Worm (Caenorhabditis elegans): Measurements from ENCODE around the gene ZK154.4.

DNA sequence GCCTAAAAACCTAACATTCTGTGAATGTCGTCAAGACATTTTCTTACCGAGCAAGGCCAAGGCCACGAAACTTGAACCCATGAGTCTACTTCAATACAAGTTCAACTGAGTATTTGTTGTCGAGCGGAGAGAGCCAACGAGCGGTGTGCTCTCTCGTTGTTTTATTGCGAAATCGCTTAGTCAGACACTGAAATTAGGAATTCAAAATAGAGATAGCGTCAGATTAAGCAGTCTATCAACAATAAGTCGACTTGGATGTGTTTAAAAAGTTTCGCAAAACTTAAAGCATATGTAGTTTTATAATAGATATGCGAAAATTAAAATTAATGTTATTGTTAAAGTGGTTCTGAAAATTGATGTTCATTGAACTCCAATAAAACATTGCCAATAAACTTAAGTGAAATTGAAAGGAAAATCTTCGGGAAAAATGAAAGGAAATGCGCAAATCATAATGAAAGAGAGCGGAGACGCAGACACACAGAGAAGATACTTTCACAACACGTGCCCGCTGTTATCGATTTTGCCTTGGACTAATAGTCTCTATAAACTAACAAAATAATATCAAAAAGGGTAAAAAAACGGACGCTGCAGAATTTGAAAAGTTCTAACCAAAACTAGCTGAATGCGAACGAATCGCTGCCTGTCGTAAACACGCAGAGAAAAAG lies 11.3 kb upstream of the ZK154.4 start, which contains the start of gene ZK154.6:
- TF ChIP-seq unc-62 (GFP tag; optimal IDR thresholded peaks at IDR 0.05), result no peak
- TF ChIP-seq lsy-12 (tag; optimal IDR thresholded peaks at IDR 0.05), result no peak
- no peak for TF ChIP-seq ceh-82 (tag; optimal IDR thresholded peaks at IDR 0.05)
- peak; percentile 21 for TF ChIP-seq nhr-23 (tag; optimal IDR thresholded peaks at IDR 0.05)
- TF ChIP-seq skn-1 (tag; optimal IDR thresholded peaks at IDR 0.05), result no peak
- TF ChIP-seq elt-3 (tag; optimal IDR thresholded peaks at IDR 0.05), result no peak
- TF ChIP-seq ama-1 (optimal IDR thresholded peaks at IDR 0.05), result no peak
- TF ChIP-seq fkh-10 (GFP tag; optimal IDR thresholded peaks at IDR 0.05), result no peak
- peak; percentile 14 for TF ChIP-seq lin-39 (tag; optimal IDR thresholded peaks at IDR 0.05)
- no peak for TF ChIP-seq jun-1 (tag; optimal IDR thresholded peaks at IDR 0.05)

Measured in whole organism, L3 larva.